Fruit fly (Drosophila melanogaster): ENCODE measurements around the gene CG32407.

Gene CG32407

DNA sequence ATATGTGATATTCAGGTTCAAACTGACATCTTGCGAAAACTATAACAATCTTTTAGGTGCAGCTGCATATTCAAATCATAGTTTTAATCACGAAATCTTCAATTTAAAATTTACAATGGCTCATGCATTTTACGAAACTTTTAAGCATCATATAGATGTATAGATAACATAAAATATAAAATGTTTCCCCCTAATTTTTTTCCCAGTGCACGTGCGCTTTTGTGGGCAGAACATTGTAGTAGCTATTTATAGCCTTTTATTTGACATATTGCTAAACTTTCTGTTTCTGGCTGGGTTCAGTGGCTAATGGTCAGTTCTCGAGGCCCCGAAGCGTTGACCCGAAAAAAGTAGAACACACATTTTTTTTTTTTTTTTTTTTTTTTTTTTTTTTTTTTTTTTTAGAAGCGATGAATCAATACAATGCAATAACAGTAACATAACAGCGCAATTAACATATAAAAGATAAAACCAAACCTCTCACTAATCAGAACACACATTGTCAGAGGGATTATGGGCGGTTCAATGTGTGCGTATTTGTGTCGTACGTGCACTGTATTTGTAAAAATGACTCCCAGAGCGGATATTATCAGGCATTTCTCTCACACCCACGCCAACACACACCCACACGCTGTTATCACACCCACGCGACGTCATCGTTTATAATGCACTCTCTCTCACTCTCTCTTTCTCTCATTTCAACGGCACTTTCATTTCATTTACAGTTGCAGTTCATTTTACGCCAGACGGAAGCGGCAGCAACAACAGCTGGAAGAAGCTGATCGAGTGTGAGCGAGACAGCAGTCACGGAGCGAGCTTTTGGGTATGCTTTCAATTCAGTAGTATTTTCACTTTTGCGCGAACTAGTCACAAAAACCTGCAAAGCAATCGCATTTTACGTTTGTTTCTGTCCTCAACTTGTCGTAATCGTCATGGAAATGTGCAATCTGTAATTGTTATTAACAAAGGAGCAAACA lies 4.4 kb downstream of the CG32407 start (continued):
- TF ChIP-seq CG12744 (GFP tag; optimal IDR thresholded peaks at IDR 0.05) (peak; percentile 5), CG15514 (GFP tag; optimal IDR thresholded peaks at IDR 0.05) (peak; percentile 92), bbx (GFP tag; IDR thresholded peaks at IDR 0.05; ENCODE audit: partially characterized antibody) (peak; percentile 24; the same call in 1 of the 2 replicates), CG10321 (GFP tag; IDR thresholded peaks at IDR 0.05) (no peak), ara (GFP tag; IDR thresholded peaks at IDR 0.05) (0 out of 2 replicates have a peak, but pooled peaks have one; percentile 28), klu (GFP tag; IDR thresholded peaks at IDR 0.05) (no peak), CG12104 (GFP tag; optimal IDR thresholded peaks at IDR 0.05) (peak; percentile 19), CG14441 (GFP tag; IDR thresholded peaks at IDR 0.05) (peak; percentile 46; the same call in 1 of the 2 replicates), Hey (tag; optimal IDR thresholded peaks at IDR 0.05) (no peak), ham (GFP tag; IDR thresholded peaks at IDR 0.05) (no peak), bsh (GFP tag; optimal IDR thresholded peaks at IDR 0.05) (peak in 1 of 2 experiments; percentile 65), tap (tag; optimal IDR thresholded peaks at IDR 0.05) (peak; percentile 6), sob (GFP tag; IDR thresholded peaks at IDR 0.05) (peak; percentile 27; the same call in 1 of the 2 replicates), Hsf (GFP tag; optimal IDR thresholded peaks at IDR 0.05) (peak; percentile 27), crol (GFP tag; IDR thresholded peaks at IDR 0.05) (no peak), knrl (GFP tag; IDR thresholded peaks at IDR 0.05; ENCODE audit: partially characterized antibody) (no peak), slou (GFP tag; optimal IDR thresholded peaks at IDR 0.05) (no peak), dpn (GFP tag; optimal IDR thresholded peaks at IDR 0.05) (peak; percentile 19 to 46), grau (tag; optimal IDR thresholded peaks at IDR 0.05) (peak; percentile 67), repo (GFP tag; optimal IDR thresholded peaks at IDR 0.05) (no peak), ftz-f1 (GFP tag; optimal IDR thresholded peaks at IDR 0.05) (no peak), fu2 (GFP tag; optimal IDR thresholded peaks at IDR 0.05) (peak; percentile 1), lmd (GFP tag; IDR thresholded peaks at IDR 0.05) (peak; percentile 23), CG7963 (GFP tag; IDR thresholded peaks at IDR 0.05; ENCODE audit: partially characterized antibody) (no peak), usp (GFP tag; optimal IDR thresholded peaks at IDR 0.05) (no peak), CG7987 (GFP tag; optimal IDR thresholded peaks at IDR 0.05) (peak; percentile 13), CG6272 (GFP tag; IDR thresholded peaks at IDR 0.05) (no peak), CG3995 (GFP tag; optimal IDR thresholded peaks at IDR 0.05) (peak; percentile 73), CG17361 (GFP tag; IDR thresholded peaks at IDR 0.05) (peak; percentile 67), en (GFP tag; optimal IDR thresholded peaks at IDR 0.05) (peak; percentile 21), CG33213 (GFP tag; optimal IDR thresholded peaks at IDR 0.05) (peak; percentile 5), CG31441 (GFP tag; IDR thresholded peaks at IDR 0.05) (peak; percentile 59), CG7556 (GFP tag; optimal IDR thresholded peaks at IDR 0.05) (peak; percentile 66), ATbp (GFP tag; optimal IDR thresholded peaks at IDR 0.05) (peak; percentile 50), HHEX (GFP tag; optimal IDR thresholded peaks at IDR 0.05) (no peak), jigr1 (GFP tag; IDR thresholded peaks at IDR 0.05) (no peak), bab2 (GFP tag; optimal IDR thresholded peaks at IDR 0.05) (peak; percentile 36), CG8924 (tag; optimal IDR thresholded peaks at IDR 0.05) (peak; percentile 55), CG12391 (tag; optimal IDR thresholded peaks at IDR 0.05) (peak; percentile 61), HLH4C (GFP tag; IDR thresholded peaks at IDR 0.05; ENCODE audit: partially characterized antibody) (no peak), Stat92E (GFP tag; optimal IDR thresholded peaks at IDR 0.05) (no peak), CG13624 (GFP tag; optimal IDR thresholded peaks at IDR 0.05) (peak; percentile 31), CG30431 (GFP tag; optimal IDR thresholded peaks at IDR 0.05) (no peak), phol (tag; optimal IDR thresholded peaks at IDR 0.05) (peak; percentile 33), CG12769 (tag; optimal IDR thresholded peaks at IDR 0.05) (peak; percentile 35), HLH3B (GFP tag; IDR thresholded peaks at IDR 0.05) (0 out of 2 replicates have a peak, but pooled peaks have one; percentile 21), rib (GFP tag; IDR thresholded peaks at IDR 0.05) (no peak), Dip3 (GFP tag; optimal IDR thresholded peaks at IDR 0.05) (peak; percentile 11)

Data from whole organism, embryonic.